Fruit fly (Drosophila melanogaster) whole organism, embryonic: ENCODE measurements around the gene mbm.

ENCODE experiments used
- ATbp ChIP-seq: fragments of 200-800 bp; sonication (Bioruptor generic); optimal IDR thresholded peaks from 2 replicates; lab custom pipeline; 2017; ENCODE audit warnings: missing biosample characterization, mild to moderate bottlenecking, missing genetic modification characterization, missing genetic modification reagents
- CG10431 ChIP-seq: fragments of 200-800 bp; sonication (Bioruptor generic); optimal IDR thresholded peaks from 3 replicates; lab custom pipeline; 2018; ENCODE audit warnings: missing biosample characterization, mild to moderate bottlenecking, missing genetic modification characterization
- CG11398 ChIP-seq: fragments of 200-800 bp; sonication (Bioruptor generic); optimal IDR thresholded peaks from 2 replicates; lab custom pipeline; 2016; ENCODE audit warnings: missing biosample characterization, missing genetic modification characterization
- CG14710 ChIP-seq: fragments of 200-800 bp; sonication (Bioruptor generic); optimal IDR thresholded peaks from 3 replicates; lab custom pipeline; 2019; ENCODE audit warnings: missing biosample characterization, mild to moderate bottlenecking, missing genetic modification characterization, moderate library complexity
- CG15601 ChIP-seq: fragments of 200-800 bp; sonication (Bioruptor generic); optimal IDR thresholded peaks from 3 replicates; lab custom pipeline; 2019; ENCODE audit warnings: missing biosample characterization, mild to moderate bottlenecking, missing genetic modification characterization, moderate library complexity
- CG1603 ChIP-seq: fragments of 200-800 bp; sonication (Bioruptor generic); optimal IDR thresholded peaks from 2 replicates; lab custom pipeline; 2019; ENCODE audit warnings: missing biosample characterization, mild to moderate bottlenecking, missing genetic modification characterization, moderate library complexity
- CG1647 ChIP-seq: fragments of 200-800 bp; sonication (Bioruptor generic); optimal IDR thresholded peaks from 3 replicates; lab custom pipeline; 2016; ENCODE audit warnings: missing biosample characterization, missing genetic modification characterization
- CG16813 ChIP-seq: fragments of 200-800 bp; sonication (Bioruptor generic); IDR thresholded peaks from 3 replicates; pipeline ENCODE4 v1.3.6; 2022; ENCODE audit warnings: missing biosample characterization, missing genetic modification characterization; ENCODE audit not compliant: partially characterized antibody
- CG30403 ChIP-seq: fragments of 200-800 bp; sonication (Bioruptor generic); optimal IDR thresholded peaks from 3 replicates; lab custom pipeline; 2016; ENCODE audit warnings: missing biosample characterization, missing genetic modification characterization
- CG32767 ChIP-seq: fragments of 200-800 bp; sonication (Bioruptor generic); IDR thresholded peaks from 2 replicates; pipeline ENCODE4 v1.3.6; 2022; ENCODE audit warnings: missing biosample characterization, missing genetic modification characterization
- CG33557 ChIP-seq: fragments of 200-800 bp; sonication (Bioruptor generic); optimal IDR thresholded peaks from 2 replicates; lab custom pipeline; 2019; ENCODE audit warnings: missing biosample characterization, mild to moderate bottlenecking, missing genetic modification characterization, moderate library complexity
- CG3838 ChIP-seq: fragments of 200-800 bp; sonication (Bioruptor generic); optimal IDR thresholded peaks from 3 replicates; lab custom pipeline; 2016; ENCODE audit warnings: missing biosample characterization, missing genetic modification characterization
- CG4282 ChIP-seq: fragments of 200-800 bp; sonication (Bioruptor generic); optimal IDR thresholded peaks from 2 replicates; lab custom pipeline; 2016; ENCODE audit warnings: missing biosample characterization, missing genetic modification characterization
- CG4328 ChIP-seq: fragments of 200-800 bp; sonication (Bioruptor generic); optimal IDR thresholded peaks from 3 replicates; lab custom pipeline; 2017; ENCODE audit warnings: missing biosample characterization, missing genetic modification reagents, missing genetic modification characterization
- CG4404 ChIP-seq: fragments of 200-800 bp; sonication (Bioruptor generic); IDR thresholded peaks from 2 replicates; pipeline ENCODE4 v1.3.6; 2022; ENCODE audit warnings: missing biosample characterization, missing genetic modification characterization
- CG4854 ChIP-seq: fragments of 200-800 bp; sonication (Bioruptor generic); optimal IDR thresholded peaks from 2 replicates; lab custom pipeline; 2016; ENCODE audit warnings: missing biosample characterization, missing genetic modification characterization, inconsistent platforms
- CG6254 ChIP-seq: fragments of 200-800 bp; sonication (Bioruptor generic); optimal IDR thresholded peaks from 3 replicates; lab custom pipeline; 2017; ENCODE audit warnings: mild to moderate bottlenecking, missing biosample characterization, missing genetic modification reagents, missing genetic modification characterization
- CG7786 ChIP-seq: fragments of 200-800 bp; sonication (Bioruptor generic); optimal IDR thresholded peaks from 2 replicates; lab custom pipeline; 2016; ENCODE audit warnings: missing biosample characterization, missing genetic modification characterization
- CG8388 ChIP-seq: fragments of 200-800 bp; sonication (Bioruptor generic); optimal IDR thresholded peaks from 2 replicates; lab custom pipeline; 2019; ENCODE audit warnings: missing biosample characterization, mild to moderate bottlenecking, missing genetic modification characterization, moderate library complexity
- Camta ChIP-seq: fragments of 200-800 bp; sonication (Bioruptor generic); optimal IDR thresholded peaks from 2 replicates; lab custom pipeline; 2016; ENCODE audit warnings: missing biosample characterization, missing genetic modification characterization
- CkIIα-i1 ChIP-seq: fragments of 200-800 bp; sonication (Bioruptor generic); IDR thresholded peaks from 2 replicates; pipeline ENCODE4 v1.3.6; 2022; ENCODE audit warnings: missing biosample characterization, missing genetic modification characterization
- Dad ChIP-seq: fragments of 200-800 bp; sonication (Bioruptor generic); optimal IDR thresholded peaks from 3 replicates; lab custom pipeline; 2016; ENCODE audit warnings: missing biosample characterization, missing genetic modification characterization
- Doc3 ChIP-seq: fragments of 200-800 bp; sonication (Bioruptor generic); IDR thresholded peaks from 3 replicates; pipeline ENCODE4 v1.3.6; 2022; ENCODE audit warnings: missing biosample characterization, missing genetic modification characterization; ENCODE audit not compliant: partially characterized antibody
- Gsc ChIP-seq: fragments of 200-800 bp; sonication (Bioruptor generic); IDR thresholded peaks from 2 replicates; pipeline ENCODE4 v1.3.6; 2022; ENCODE audit warnings: missing biosample characterization, missing genetic modification characterization
- Hmx ChIP-seq: fragments of 200-800 bp; sonication (Bioruptor generic); optimal IDR thresholded peaks from 2 replicates; lab custom pipeline; 2016; ENCODE audit warnings: missing biosample characterization, missing genetic modification characterization
- Hr3 ChIP-seq: fragments of 200-800 bp; sonication (Bioruptor generic); optimal IDR thresholded peaks from 3 replicates; lab custom pipeline; 2016; ENCODE audit warnings: missing biosample characterization, missing genetic modification characterization
- Lhr ChIP-seq: fragments of 200-800 bp; sonication (Bioruptor generic); optimal IDR thresholded peaks from 3 replicates; lab custom pipeline; 2017; ENCODE audit warnings: mild to moderate bottlenecking, missing biosample characterization, missing genetic modification reagents, missing genetic modification characterization
- MTF-1 ChIP-seq: fragments of 200-800 bp; sonication (Bioruptor generic); optimal IDR thresholded peaks from 2 replicates; lab custom pipeline; 2018; ENCODE audit warnings: missing biosample characterization, mild to moderate bottlenecking, missing genetic modification characterization, borderline replicate concordance
- Oli ChIP-seq: fragments of 200-800 bp; sonication (Bioruptor generic); optimal IDR thresholded peaks from 2 replicates; lab custom pipeline; 2018; ENCODE audit warnings: missing biosample characterization, mild to moderate bottlenecking, missing genetic modification characterization, moderate library complexity
- Rx ChIP-seq: fragments of 200-800 bp; sonication (Bioruptor generic); IDR thresholded peaks from 2 replicates; pipeline ENCODE4 v1.3.6; 2022; ENCODE audit warnings: missing biosample characterization, missing genetic modification characterization
- Taf1 ChIP-seq: fragments of 200-800 bp; sonication (Bioruptor generic); IDR thresholded peaks from 2 replicates; pipeline ENCODE4 v1.3.6; 2022; ENCODE audit warnings: missing biosample characterization, missing genetic modification characterization
- Tbp ChIP-seq: fragments of >200 bp; optimal IDR thresholded peaks from 2 replicates; lab custom pipeline; 2018; ENCODE audit warnings: missing biosample characterization, missing genetic modification characterization
- YL-1 ChIP-seq: fragments of 200-800 bp; sonication (Bioruptor generic); optimal IDR thresholded peaks from 3 replicates; lab custom pipeline; 2017; ENCODE audit warnings: missing biosample characterization, mild to moderate bottlenecking, missing genetic modification characterization
- bcd ChIP-seq: fragments of 200-800 bp; sonication (Bioruptor generic); optimal IDR thresholded peaks from 2 replicates; lab custom pipeline; 2017; ENCODE audit warnings: missing biosample characterization, mild to moderate bottlenecking, missing genetic modification characterization
- ewg ChIP-seq: fragments of 200-800 bp; sonication (Bioruptor generic); optimal IDR thresholded peaks from 3 replicates; lab custom pipeline; 2017; ENCODE audit warnings: mild to moderate bottlenecking, missing biosample characterization, missing genetic modification reagents, missing genetic modification characterization
- fd96Cb ChIP-seq: fragments of 200-800 bp; sonication (Bioruptor generic); optimal IDR thresholded peaks from 2 replicates; lab custom pipeline; 2018; ENCODE audit warnings: missing biosample characterization, mild to moderate bottlenecking, missing genetic modification characterization, moderate library complexity
- fu2 ChIP-seq: fragments of 200-800 bp; sonication (Bioruptor generic); optimal IDR thresholded peaks from 2 replicates; lab custom pipeline; 2016; ENCODE audit warnings: missing biosample characterization, missing genetic modification characterization
- kay ChIP-seq: fragments of 200-800 bp; sonication (Bioruptor generic); optimal IDR thresholded peaks from 2 replicates; lab custom pipeline; 2016; ENCODE audit warnings: missing biosample characterization, missing genetic modification characterization
- luna ChIP-seq: fragments of 200-800 bp; sonication (Bioruptor generic); optimal IDR thresholded peaks from 2 replicates; lab custom pipeline; 2016; ENCODE audit warnings: missing biosample characterization, missing genetic modification characterization
- pita ChIP-seq: fragments of 200-800 bp; sonication (Bioruptor generic); optimal IDR thresholded peaks from 2 replicates; lab custom pipeline; 2017; ENCODE audit warnings: missing biosample characterization, mild to moderate bottlenecking, missing genetic modification characterization
- row ChIP-seq: fragments of 200-800 bp; sonication (Bioruptor generic); IDR thresholded peaks from 3 replicates; pipeline ENCODE4 v1.3.6; 2022; ENCODE audit warnings: missing biosample characterization, missing genetic modification characterization
- sima ChIP-seq: fragments of 200-800 bp; sonication (Bioruptor generic); optimal IDR thresholded peaks from 2 replicates; lab custom pipeline; 2016; ENCODE audit warnings: missing biosample characterization, missing genetic modification characterization
- sna ChIP-seq: fragments of 200-800 bp; sonication (Bioruptor generic); IDR thresholded peaks from 2 replicates; pipeline ENCODE4 v1.3.6; 2022; ENCODE audit warnings: missing biosample characterization, missing genetic modification characterization; ENCODE audit not compliant: partially characterized antibody
- sr ChIP-seq: fragments of 200-800 bp; sonication (Bioruptor generic); IDR thresholded peaks from 3 replicates; pipeline ENCODE4 v1.3.6; 2022; ENCODE audit warnings: missing biosample characterization, missing genetic modification characterization
- tll ChIP-seq, 2 experiments: fragments of 200-800 bp in 1 of 2; fragments of >200 bp in 1 of 2; sonication (Bioruptor generic) in 1 of 2; optimal IDR thresholded peaks; 2 replicates each; lab custom pipeline; 2017 to 2019; ENCODE audit warnings: missing biosample characterization in 2 of 2, missing genetic modification characterization in 2 of 2, mild to moderate bottlenecking in 1 of 2, moderate library complexity in 1 of 2

Gene mbm

dm6 chr2L:223351-223750, 50.2 kb downstream of the mbm start (continued):
- no peak for TF ChIP-seq Tbp (GFP tag; lab: Kevin White, UChicago)
- peak; percentile 87 for TF ChIP-seq fd96Cb
- peak; percentile 80 for TF ChIP-seq CG14710 (tag; lab: Kevin White, UChicago)
- peak; percentile 74 for TF ChIP-seq Hr3 (GFP tag; lab: Kevin White, UChicago)
- TF ChIP-seq CG33557 (GFP tag; lab: Kevin White, UChicago) = peak; percentile 72
- TF ChIP-seq ewg = peak; percentile 84
- peak; percentile 82 for TF ChIP-seq CG7786 (GFP tag; lab: Kevin White, UChicago)
- no peak for TF ChIP-seq YL-1 (GFP tag; lab: Kevin White, UChicago)
- no peak for TF ChIP-seq Hmx (GFP tag; lab: Kevin White, UChicago)
- TF ChIP-seq Camta = peak; percentile 85
- peak; percentile 83 for TF ChIP-seq CG4404 (GFP tag; lab: Robert Waterston, UW)
- TF ChIP-seq CG1647 (GFP tag; lab: Kevin White, UChicago) = peak; percentile 88
- peak; percentile 88 for TF ChIP-seq Oli
- TF ChIP-seq CG10431 (GFP tag; lab: Kevin White, UChicago) = no peak
- peak; percentile 53 for TF ChIP-seq fu2 (GFP tag; lab: Kevin White, UChicago)
- peak; percentile 19 for TF ChIP-seq kay (GFP tag; lab: Kevin White, UChicago)
- TF ChIP-seq CG32767 = peak; percentile 69
- peak; percentile 40 for TF ChIP-seq MTF-1 (GFP tag; lab: Kevin White, UChicago)
- TF ChIP-seq tll (GFP tag; optimal IDR thresholded peaks at IDR 0.05; lab: Kevin White, UChicago) = peak in 1 of 2 experiments; percentile 42
- TF ChIP-seq CG4328 (GFP tag; lab: Kevin White, UChicago) = no peak
- TF ChIP-seq CG30403 = peak; percentile 88
- TF ChIP-seq Rx = peak; percentile 93
- peak; percentile 90 for TF ChIP-seq CG8388 (GFP tag; lab: Kevin White, UChicago)
- peak; percentile 86 for TF ChIP-seq CG1603 (tag; lab: Kevin White, UChicago)
- TF ChIP-seq CG15601 = peak; percentile 81
- no peak for TF ChIP-seq CG16813
- peak; percentile 63 for TF ChIP-seq CG3838 (GFP tag; lab: Kevin White, UChicago)
- peak; percentile 87 for TF ChIP-seq row (GFP tag; lab: Robert Waterston, UW)
- no peak for TF ChIP-seq Doc3 (GFP tag; lab: Robert Waterston, UW)
- peak; percentile 74 for TF ChIP-seq CG4854 (GFP tag; lab: Kevin White, UChicago)
- no peak for TF ChIP-seq sna
- TF ChIP-seq pita (GFP tag; lab: Kevin White, UChicago) = no peak
- peak; percentile 55 for TF ChIP-seq sima (GFP tag; lab: Kevin White, UChicago)
- no peak for TF ChIP-seq CkIIα-i1 (GFP tag; lab: Robert Waterston, UW)
- TF ChIP-seq CG11398 (GFP tag; lab: Kevin White, UChicago) = peak; percentile 63
- TF ChIP-seq bcd = peak; percentile 83
- no peak for TF ChIP-seq luna
- TF ChIP-seq Gsc (GFP tag; lab: Robert Waterston, UW) = peak; percentile 76
- peak; percentile 91 for TF ChIP-seq ATbp (GFP tag; lab: Kevin White, UChicago)
- peak; percentile 51 for TF ChIP-seq Lhr (GFP tag; lab: Kevin White, UChicago)
- TF ChIP-seq sr (GFP tag; lab: Robert Waterston, UW) = peak; percentile 79; the same call in 1 of the 3 replicates
- peak; percentile 91 for TF ChIP-seq Dad (GFP tag; lab: Kevin White, UChicago)
- TF ChIP-seq Taf1 (GFP tag; lab: Robert Waterston, UW) = 0 out of 2 replicates have a peak, but pooled peaks have one; percentile 16
- peak; percentile 91 for TF ChIP-seq CG4282 (GFP tag; lab: Kevin White, UChicago)
- TF ChIP-seq CG6254 (GFP tag; lab: Kevin White, UChicago) = peak; percentile 91
